Worm (Caenorhabditis elegans) whole organism, L4 larva: ENCODE measurements around the gene str-60.

ENCODE experiments used
- cey-2 ChIP-seq: sonication (generic microtip); optimal IDR thresholded peaks from 3 replicates; lab custom pipeline; 2017; ENCODE audit warnings: missing genetic modification characterization, mild to moderate bottlenecking, missing compliant biosample characterization, antibody characterized with exemption, borderline replicate concordance; ENCODE audit not compliant: insufficient read depth
- mxl-2 ChIP-seq: fragments of 200-800 bp; sonication (Bioruptor generic); conservative IDR thresholded peaks from 2 replicates; pipeline ENCODE4 v1.3.6; 2022; ENCODE audit warnings: missing genetic modification reagents, missing genetic modification characterization, missing compliant biosample characterization
- nhr-28 ChIP-seq: fragments of 150-350 bp; optimal IDR thresholded peaks from 2 replicates; lab custom pipeline; 2014; ENCODE audit warnings: missing biosample characterization, missing genetic modification characterization

- no peak for TF ChIP-seq mxl-2 (GFP tag; lab: Robert Waterston, UW)
- TF ChIP-seq nhr-28 (tag; lab: Kevin White, UChicago): no peak
- no peak for TF ChIP-seq cey-2 (tag; lab: Kevin White, UChicago)
Observed at ce11 chrV:15891761-15892160, 6.0 kb upstream of the str-60 start, which contains the start of gene T06C12.12.
